Worm (Caenorhabditis elegans) whole organism, young adult: Measurements from ENCODE around the gene F42A10.5.

Source experiments
- C17E4.6 ChIP-seq: fragments of 200-800 bp; sonication (Bioruptor generic); IDR thresholded peaks from 2 replicates; pipeline ENCODE4 v1.3.6; 2022; ENCODE audit warnings: missing genetic modification reagents, missing genetic modification characterization, missing compliant biosample characterization
- F22D6.2 ChIP-seq: sonication (generic microtip); optimal IDR thresholded peaks from 2 replicates; lab custom pipeline; 2016; ENCODE audit warnings: mild to moderate bottlenecking, missing genetic modification characterization, missing compliant biosample characterization
- F23B12.7 ChIP-seq: sonication (generic microtip); optimal IDR thresholded peaks from 2 replicates; lab custom pipeline; 2017; ENCODE audit warnings: missing genetic modification characterization, mild to moderate bottlenecking, missing compliant biosample characterization, antibody characterized with exemption, moderate library complexity; ENCODE audit not compliant: insufficient read depth
- F39B2.1 ChIP-seq: fragments of 200-800 bp; sonication (Bioruptor generic); IDR thresholded peaks from 2 replicates; pipeline ENCODE4 v1.3.6; 2022; ENCODE audit warnings: missing genetic modification reagents, missing genetic modification characterization, missing compliant biosample characterization
- F57A8.1 ChIP-seq: fragments of 200-800 bp; sonication (Bioruptor generic); optimal IDR thresholded peaks from 2 replicates; lab custom pipeline; 2018; ENCODE audit warnings: mild to moderate bottlenecking, missing genetic modification characterization, moderate library complexity, missing compliant biosample characterization
- T07F8.4 ChIP-seq: sonication (generic microtip); optimal IDR thresholded peaks from 2 replicates; lab custom pipeline; 2016; ENCODE audit warnings: mild to moderate bottlenecking, missing genetic modification characterization, moderate library complexity, missing compliant biosample characterization
- Y56A3A.18 ChIP-seq: fragments of 200-800 bp; sonication (Bioruptor generic); IDR thresholded peaks from 2 replicates; pipeline ENCODE4 v1.3.6; 2022; ENCODE audit warnings: missing genetic modification reagents, missing genetic modification characterization, missing compliant biosample characterization
- Y79H2A.3 ChIP-seq: fragments of 200-800 bp; sonication (Bioruptor generic); conservative IDR thresholded peaks from 2 replicates; pipeline ENCODE4 v1.3.6; 2022; ENCODE audit warnings: missing genetic modification reagents, missing genetic modification characterization, missing compliant biosample characterization
- Y95B8A.8 ChIP-seq: fragments of 200-800 bp; sonication (Bioruptor generic); IDR thresholded peaks from 2 replicates; pipeline ENCODE4 v1.3.6; 2022; ENCODE audit warnings: missing genetic modification reagents, missing genetic modification characterization, missing compliant biosample characterization
- ZK185.1 ChIP-seq: sonication (generic microtip); optimal IDR thresholded peaks from 2 replicates; lab custom pipeline; 2016; ENCODE audit warnings: mild to moderate bottlenecking, missing genetic modification characterization, missing compliant biosample characterization; ENCODE audit not compliant: poor library complexity, severe bottlenecking
- ama-1 ChIP-seq, 3 experiments: fragments of 150-350 bp in 1 of 3; sonication (generic microtip) in 2 of 3; optimal IDR thresholded peaks; 2 replicates each; lab custom pipeline; 2014 to 2018; ENCODE audit warnings: missing biosample characterization in 2 of 3, missing genetic modification characterization in 2 of 3, missing genetic modification reagents in 2 of 3
- atf-7 ChIP-seq: sonication (generic microtip); optimal IDR thresholded peaks from 2 replicates; lab custom pipeline; 2017; ENCODE audit warnings: mild to moderate bottlenecking, missing genetic modification characterization, missing compliant biosample characterization
- attf-5 ChIP-seq: fragments of 200-800 bp; sonication (Bioruptor generic); optimal IDR thresholded peaks from 2 replicates; lab custom pipeline; 2018; ENCODE audit warnings: mild to moderate bottlenecking, missing genetic modification characterization, missing compliant biosample characterization
- cebp-1 ChIP-seq, 2 experiments: fragments of 200-800 bp in 1 of 2; sonication (Bioruptor generic) in 1 of 2; sonication (generic microtip) in 1 of 2; IDR thresholded peaks in 1 of 2; optimal IDR thresholded peaks in 1 of 2; 2 replicates each; pipeline versions ENCODE4 v1.3.6 to Lab custom; 2017 to 2022; ENCODE audit warnings: missing compliant biosample characterization in 2 of 2, missing genetic modification characterization in 2 of 2, mild to moderate bottlenecking in 1 of 2, missing genetic modification reagents in 1 of 2, moderate library complexity in 1 of 2
- ceh-100 ChIP-seq: fragments of 200-800 bp; sonication (Bioruptor generic); IDR thresholded peaks from 2 replicates; pipeline ENCODE4 v1.3.6; 2022; ENCODE audit warnings: missing genetic modification reagents, missing genetic modification characterization, missing compliant biosample characterization
- ceh-79 ChIP-seq: sonication (generic microtip); optimal IDR thresholded peaks from 2 replicates; lab custom pipeline; 2017; ENCODE audit warnings: mild to moderate bottlenecking, missing genetic modification characterization, missing compliant biosample characterization
- ceh-91 ChIP-seq: fragments of 200-800 bp; sonication (Bioruptor generic); IDR thresholded peaks from 2 replicates; pipeline ENCODE4 v1.3.6; 2022; ENCODE audit warnings: missing genetic modification reagents, missing genetic modification characterization, missing compliant biosample characterization
- chd-7 ChIP-seq: sonication (generic microtip); optimal IDR thresholded peaks from 2 replicates; lab custom pipeline; 2016; ENCODE audit warnings: mild to moderate bottlenecking, missing genetic modification characterization, moderate library complexity, missing compliant biosample characterization
- die-1 ChIP-seq: sonication (generic microtip); optimal IDR thresholded peaks from 2 replicates; lab custom pipeline; 2016; ENCODE audit warnings: missing genotype, mild to moderate bottlenecking, missing genetic modification characterization, missing compliant biosample characterization
- dox-1 ChIP-seq: fragments of 200-800 bp; sonication (Bioruptor generic); IDR thresholded peaks from 2 replicates; pipeline ENCODE4 v1.3.6; 2022; ENCODE audit warnings: missing genetic modification reagents, missing genetic modification characterization, missing compliant biosample characterization
- ekl-4 ChIP-seq: fragments of 200-800 bp; sonication (Bioruptor generic); IDR thresholded peaks from 2 replicates; pipeline ENCODE4 v1.3.6; 2022; ENCODE audit warnings: missing genetic modification reagents, missing genetic modification characterization, missing compliant biosample characterization
- him-1 ChIP-seq: sonication (generic microtip); optimal IDR thresholded peaks from 2 replicates; lab custom pipeline; 2016; ENCODE audit warnings: missing genotype, missing genetic modification reagents, missing genetic modification characterization, missing compliant biosample characterization
- lin-26 ChIP-seq: fragments of 200-800 bp; sonication (Bioruptor generic); IDR thresholded peaks from 2 replicates; pipeline ENCODE4 v1.3.6; 2022; ENCODE audit warnings: missing genetic modification reagents, missing genetic modification characterization, missing compliant biosample characterization
- lin-40 ChIP-seq: sonication (generic microtip); optimal IDR thresholded peaks from 2 replicates; lab custom pipeline; 2016; ENCODE audit warnings: missing genetic modification characterization, mild to moderate bottlenecking, missing compliant biosample characterization, missing genotype, missing genetic modification reagents
- lsy-27 ChIP-seq: sonication (generic microtip); optimal IDR thresholded peaks from 2 replicates; lab custom pipeline; 2017; ENCODE audit warnings: missing genetic modification characterization, mild to moderate bottlenecking, missing compliant biosample characterization, antibody characterized with exemption, missing genotype, borderline replicate concordance; ENCODE audit not compliant: insufficient read depth
- madf-10 ChIP-seq: sonication (generic microtip); optimal IDR thresholded peaks from 2 replicates; lab custom pipeline; 2016; ENCODE audit warnings: mild to moderate bottlenecking, missing genetic modification characterization, missing compliant biosample characterization
- madf-6 ChIP-seq: fragments of 200-800 bp; sonication (Bioruptor generic); IDR thresholded peaks from 2 replicates; pipeline ENCODE4 v1.3.6; 2022; ENCODE audit warnings: missing genetic modification reagents, missing genetic modification characterization, missing compliant biosample characterization
- nfya-2 ChIP-seq: fragments of 200-800 bp; sonication (Bioruptor generic); IDR thresholded peaks from 2 replicates; pipeline ENCODE4 v1.3.6; 2022; ENCODE audit warnings: missing genetic modification reagents, missing genetic modification characterization, missing compliant biosample characterization
- nfyb-1 ChIP-seq: fragments of 200-800 bp; sonication (Bioruptor generic); IDR thresholded peaks from 2 replicates; pipeline ENCODE4 v1.3.6; 2022; ENCODE audit warnings: missing genetic modification reagents, missing genetic modification characterization, missing compliant biosample characterization
- nhr-120 ChIP-seq: fragments of 200-800 bp; sonication (Bioruptor generic); IDR thresholded peaks from 2 replicates; pipeline ENCODE4 v1.3.6; 2022; ENCODE audit warnings: missing genetic modification characterization, missing compliant biosample characterization
- nhr-27 ChIP-seq: fragments of 200-800 bp; sonication (Bioruptor generic); optimal IDR thresholded peaks from 2 replicates; lab custom pipeline; 2018; ENCODE audit warnings: mild to moderate bottlenecking, missing genetic modification characterization, moderate library complexity, missing compliant biosample characterization
- rcor-1 ChIP-seq: fragments of 200-800 bp; sonication (Bioruptor generic); IDR thresholded peaks from 2 replicates; pipeline ENCODE4 v1.3.6; 2022; ENCODE audit warnings: missing genetic modification reagents, missing genetic modification characterization, missing compliant biosample characterization
- repo-1 ChIP-seq: sonication (generic microtip); optimal IDR thresholded peaks from 2 replicates; lab custom pipeline; 2017; ENCODE audit warnings: mild to moderate bottlenecking, missing genetic modification characterization, missing compliant biosample characterization
- rpc-1 ChIP-seq, 2 experiments: fragments of 150-350 bp in 1 of 2; sonication (generic microtip) in 1 of 2; optimal IDR thresholded peaks; 2 replicates each; lab custom pipeline; 2014 to 2018; ENCODE audit warnings: missing biosample characterization in 1 of 2, missing genetic modification characterization in 1 of 2, missing genetic modification reagents in 1 of 2, missing genotype in 1 of 2
- sptf-2 ChIP-seq: fragments of 200-800 bp; sonication (Bioruptor generic); optimal IDR thresholded peaks from 2 replicates; lab custom pipeline; 2018; ENCODE audit warnings: mild to moderate bottlenecking, missing genetic modification characterization, missing compliant biosample characterization
- zim-3 ChIP-seq: sonication (generic microtip); optimal IDR thresholded peaks from 2 replicates; lab custom pipeline; 2017; ENCODE audit warnings: mild to moderate bottlenecking, missing genetic modification characterization, moderate library complexity, missing compliant biosample characterization
- ztf-18 ChIP-seq: sonication (generic microtip); optimal IDR thresholded peaks from 2 replicates; lab custom pipeline; 2016; ENCODE audit warnings: missing genotype, mild to moderate bottlenecking, missing genetic modification characterization, missing compliant biosample characterization
- ztf-26 ChIP-seq: sonication (generic microtip); optimal IDR thresholded peaks from 2 replicates; lab custom pipeline; 2017; ENCODE audit warnings: missing genetic modification characterization, missing compliant biosample characterization

The F42A10.5 gene

DNA sequence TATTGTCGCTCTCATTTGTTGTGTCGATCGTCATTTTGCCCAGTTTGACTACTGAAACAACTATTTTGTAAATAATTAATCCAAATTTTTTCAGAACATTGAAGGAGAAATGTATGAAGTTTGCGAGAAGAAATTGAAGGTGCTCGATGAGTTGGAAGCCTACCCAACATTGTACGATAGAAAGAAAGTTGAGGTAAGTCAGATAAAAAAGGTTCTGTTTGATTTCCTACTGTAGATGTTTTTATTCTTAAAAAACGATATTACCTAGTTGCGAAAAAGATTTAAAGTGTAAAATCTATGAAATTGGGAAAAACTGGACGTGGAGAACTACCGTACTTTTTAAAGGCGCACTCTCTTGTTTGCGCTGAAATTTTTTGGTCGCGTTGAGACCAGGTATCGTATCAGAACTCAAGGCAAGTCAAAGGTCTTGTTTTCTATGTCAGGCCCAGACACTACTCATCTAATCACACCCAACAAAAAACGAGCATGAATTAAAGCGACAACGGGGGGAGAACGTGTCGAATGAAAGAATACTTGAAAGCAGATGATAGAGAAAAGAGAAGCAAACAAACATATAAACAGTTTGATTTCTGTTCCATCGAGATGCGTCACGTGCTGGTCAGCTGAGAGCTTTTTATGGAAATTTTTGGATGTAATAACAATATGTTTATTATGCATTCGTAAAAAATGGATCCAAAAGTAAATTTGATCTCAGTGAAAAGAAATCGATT, 4.6 kb downstream of the F42A10.5 start, which contains the start of gene efk-1:
Gene efk-1, minus strand, starts transcription at position 51 of the 731 bp plus-strand sequence.
- no peak for TF ChIP-seq Y56A3A.18 (GFP tag; lab: Robert Waterston, UW)
- peak; percentile 30; the same call in 1 of the 2 replicates for TF ChIP-seq dox-1 (GFP tag; lab: Robert Waterston, UW)
- peak; percentile 78 for TF ChIP-seq ama-1 (optimal IDR thresholded peaks at IDR 0.05; lab: Kevin White, UChicago)
- TF ChIP-seq ama-1 (GFP tag; optimal IDR thresholded peaks at IDR 0.05; lab: Kevin White, UChicago) = no peak
- no peak for TF ChIP-seq madf-10 (tag; lab: Kevin White, UChicago)
- TF ChIP-seq cebp-1 (GFP tag; IDR thresholded peaks at IDR 0.05; lab: Robert Waterston, UW) = no peak
- TF ChIP-seq cebp-1 (tag; optimal IDR thresholded peaks at IDR 0.05; lab: Kevin White, UChicago) = peak; percentile 44
- 0 out of 2 replicates have a peak, but pooled peaks have one; percentile 46 for TF ChIP-seq F39B2.1 (GFP tag; lab: Robert Waterston, UW)
- TF ChIP-seq Y95B8A.8 (GFP tag; lab: Robert Waterston, UW) = 0 out of 2 replicates have a peak, but pooled peaks have one; percentile 23
- TF ChIP-seq attf-5 = peak; percentile 61
- TF ChIP-seq zim-3 (tag; lab: Kevin White, UChicago) = peak; percentile 14

DNA sequence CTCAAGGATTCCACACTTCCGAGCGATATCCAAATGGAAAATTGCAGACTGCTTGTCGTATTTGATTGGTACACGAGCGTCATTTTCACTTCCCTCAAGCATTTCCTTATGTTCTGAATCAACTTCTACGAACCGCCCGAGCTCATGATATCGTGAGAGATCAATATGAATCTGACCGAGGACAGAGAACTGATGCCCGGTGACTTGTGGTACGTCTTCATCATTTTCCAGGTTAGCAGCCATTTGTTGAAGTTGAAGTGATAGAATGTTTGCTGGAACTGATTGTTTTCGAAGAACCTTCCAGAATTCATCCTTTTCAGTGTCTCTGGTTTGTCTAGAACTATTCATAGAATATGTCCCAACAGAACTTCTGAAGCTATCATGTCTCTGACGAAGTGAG, 6.6 kb downstream of the F42A10.5 start:
- TF ChIP-seq lin-26 (GFP tag; lab: Robert Waterston, UW) = no peak
- TF ChIP-seq nfyb-1 (GFP tag; lab: Robert Waterston, UW) = peak; percentile 20; the same call in 1 of the 2 replicates

DNA sequence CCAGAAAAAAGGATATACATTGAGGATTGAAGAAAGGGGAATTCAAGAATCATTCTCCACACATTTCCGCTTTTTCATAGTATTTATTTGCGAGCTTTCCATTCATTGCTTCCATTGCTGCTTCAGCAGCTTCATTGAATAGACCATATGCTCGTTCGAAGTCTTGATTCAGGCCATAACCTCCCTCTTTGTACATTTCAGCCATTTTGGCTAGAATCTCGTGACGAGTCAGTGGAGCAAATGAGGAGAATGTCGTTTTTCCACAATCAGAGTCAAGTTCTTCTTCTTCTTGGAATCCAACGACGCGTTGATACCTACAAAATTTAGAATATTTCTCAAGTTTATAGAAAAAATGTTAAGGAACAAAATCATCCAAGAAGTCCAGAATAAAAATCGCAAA, 8.0 kb downstream of the F42A10.5 start:
- no peak for TF ChIP-seq atf-7 (tag; lab: Kevin White, UChicago)
- no peak for TF ChIP-seq him-1
- peak; percentile 3 for TF ChIP-seq ztf-26
- TF ChIP-seq madf-6 = no peak
- TF ChIP-seq ekl-4 (GFP tag; lab: Robert Waterston, UW) = peak; percentile 9; the same call in 1 of the 2 replicates
- peak; percentile 7 for TF ChIP-seq chd-7 (tag; lab: Kevin White, UChicago)
- TF ChIP-seq nhr-120 (GFP tag; lab: Robert Waterston, UW) = no peak
- no peak for TF ChIP-seq rcor-1 (GFP tag; lab: Robert Waterston, UW)

- TF ChIP-seq nfyb-1 (GFP tag; lab: Robert Waterston, UW) (0 out of 2 replicates have a peak, but pooled peaks have one; percentile 46), ceh-79 (no peak), die-1 (no peak), F57A8.1 (GFP tag; lab: Kevin White, UChicago) (no peak), ekl-4 (GFP tag; lab: Robert Waterston, UW) (peak; percentile 42; the same call in 1 of the 2 replicates), cebp-1 (GFP tag; IDR thresholded peaks at IDR 0.05; lab: Robert Waterston, UW) (no peak), cebp-1 (tag; optimal IDR thresholded peaks at IDR 0.05; lab: Kevin White, UChicago) (peak; percentile 59), ceh-100 (GFP tag; lab: Robert Waterston, UW) (no peak), sptf-2 (GFP tag; lab: Kevin White, UChicago) (no peak), ztf-18 (tag; lab: Kevin White, UChicago) (peak; percentile 20), him-1 (peak; percentile 5), lin-40 (tag; lab: Kevin White, UChicago) (peak; percentile 11), repo-1 (tag; lab: Kevin White, UChicago) (peak; percentile 49), F22D6.2 (tag; lab: Kevin White, UChicago) (no peak), T07F8.4 (tag; lab: Kevin White, UChicago) (peak; percentile 9), ama-1 (optimal IDR thresholded peaks at IDR 0.05; lab: Kevin White, UChicago) (peak; percentile 35), ama-1 (GFP tag; optimal IDR thresholded peaks at IDR 0.05; lab: Kevin White, UChicago) (peak in 1 of 2 experiments; percentile 2), nhr-27 (tag; lab: Kevin White, UChicago) (no peak), F23B12.7 (tag; lab: Kevin White, UChicago) (no peak), lsy-27 (tag; lab: Kevin White, UChicago) (no peak), Y79H2A.3 (GFP tag; lab: Robert Waterston, UW) (no peak), ceh-91 (GFP tag; lab: Robert Waterston, UW) (no peak), nfya-2 (GFP tag; lab: Robert Waterston, UW) (no peak), C17E4.6 (GFP tag; lab: Robert Waterston, UW) (no peak), rpc-1 (optimal IDR thresholded peaks at IDR 0.05; lab: Kevin White, UChicago) (no peak), rpc-1 (tag; optimal IDR thresholded peaks at IDR 0.05; lab: Kevin White, UChicago) (no peak), ZK185.1 (tag; lab: Kevin White, UChicago) (peak; percentile 16)
These were observed 8.9 kb downstream of the F42A10.5 start, which contains the start of gene F42A10.9 for ce11 chrIII:6164253-6164971. Gene F42A10.9 (plus strand): TSS chrIII:6164573.
